Worm (Caenorhabditis elegans) whole organism, midembryonic: ENCODE measurements around the gene srh-63.

Experiments used
- T22C8.4 ChIP-seq: fragments of 200-800 bp; sonication (Bioruptor generic); IDR thresholded peaks from 2 replicates; pipeline ENCODE4 v1.3.6; 2022; ENCODE audit warnings: missing genetic modification characterization, missing compliant biosample characterization
- klf-2 ChIP-seq: fragments of 200-800 bp; sonication (Bioruptor generic); conservative IDR thresholded peaks from 2 replicates; pipeline ENCODE4 v1.3.6; 2022; ENCODE audit warnings: missing genetic modification reagents, missing genetic modification characterization, missing compliant biosample characterization
- tab-1 ChIP-seq: fragments of 200-800 bp; sonication (Bioruptor generic); IDR thresholded peaks from 2 replicates; pipeline ENCODE4 v1.3.6; 2022; ENCODE audit warnings: missing genetic modification characterization, missing compliant biosample characterization
- ztf-23 ChIP-seq: fragments of 200-800 bp; sonication (Bioruptor generic); IDR thresholded peaks from 2 replicates; pipeline ENCODE4 v1.3.6; 2022; ENCODE audit warnings: missing genetic modification reagents, missing genetic modification characterization, missing compliant biosample characterization

ce11 chrIV:14574282-14574869 lies 50.7 kb downstream of the srh-63 start, which contains the start of the genes Y57G11B.3 and Y57G11B.5:
- TF ChIP-seq klf-2 (no peak), ztf-23 (GFP tag; lab: Robert Waterston, UW) (no peak), T22C8.4 (GFP tag; lab: Robert Waterston, UW) (no peak), tab-1 (GFP tag; lab: Robert Waterston, UW) (no peak)
